Fruit fly (Drosophila melanogaster) whole organism, embryonic: ENCODE measurements around the gene Ror.
A peak's percentile ranks its signal among the peaks of the same experiment; 100 is the strongest.

Experiments
- Atf-2 ChIP-seq: fragments of 200-800 bp; sonication (Bioruptor generic); optimal IDR thresholded peaks from 2 replicates; lab custom pipeline; 2016; ENCODE audit warnings: missing biosample characterization, missing genetic modification characterization
- Atf6 ChIP-seq: fragments of 200-800 bp; sonication (Bioruptor generic); IDR thresholded peaks from 2 replicates; pipeline ENCODE4 v1.3.6; 2022; ENCODE audit warnings: missing biosample characterization, missing genetic modification characterization
- Awh ChIP-seq: fragments of 200-800 bp; sonication (Bioruptor generic); IDR thresholded peaks from 2 replicates; pipeline ENCODE4, ENCODE4 v1.3.6; 2022; ENCODE audit warnings: missing biosample characterization, missing genetic modification characterization
- Bdp1 ChIP-seq: fragments of 200-800 bp; sonication (Bioruptor generic); optimal IDR thresholded peaks from 3 replicates; lab custom pipeline; 2016; ENCODE audit warnings: missing biosample characterization, missing genetic modification characterization
- CG10321 ChIP-seq: fragments of 200-800 bp; sonication (Bioruptor generic); IDR thresholded peaks from 2 replicates; pipeline ENCODE4 v1.3.6; 2022; ENCODE audit warnings: missing biosample characterization, missing genetic modification characterization
- CG11560 ChIP-seq: fragments of 200-800 bp; sonication (Bioruptor generic); IDR thresholded peaks from 3 replicates; pipeline ENCODE4 v1.3.6; 2022; ENCODE audit warnings: missing biosample characterization, missing genetic modification characterization
- CG12299 ChIP-seq: fragments of 200-800 bp; sonication (Bioruptor generic); optimal IDR thresholded peaks from 2 replicates; lab custom pipeline; 2018; ENCODE audit warnings: missing biosample characterization, mild to moderate bottlenecking, missing genetic modification characterization
- CG12659 ChIP-seq: fragments of 200-800 bp; sonication (Bioruptor generic); optimal IDR thresholded peaks from 3 replicates; lab custom pipeline; 2017; ENCODE audit warnings: mild to moderate bottlenecking, missing biosample characterization, missing genetic modification reagents, missing genetic modification characterization
- CG14860 ChIP-seq: fragments of 200-800 bp; sonication (Bioruptor generic); IDR thresholded peaks from 3 replicates; pipeline ENCODE4 v1.3.6; 2022; ENCODE audit warnings: missing biosample characterization, missing genetic modification characterization; ENCODE audit not compliant: partially characterized antibody
- CG1602 ChIP-seq: fragments of 200-800 bp; sonication (Bioruptor generic); optimal IDR thresholded peaks from 3 replicates; lab custom pipeline; 2016; ENCODE audit warnings: missing biosample characterization, missing genetic modification characterization
- CG1647 ChIP-seq: fragments of 200-800 bp; sonication (Bioruptor generic); optimal IDR thresholded peaks from 3 replicates; lab custom pipeline; 2016; ENCODE audit warnings: missing biosample characterization, missing genetic modification characterization
- CG31441 ChIP-seq: fragments of 200-800 bp; sonication (Bioruptor generic); IDR thresholded peaks from 2 replicates; pipeline ENCODE4 v1.3.6; 2022; ENCODE audit warnings: missing biosample characterization, missing genetic modification characterization
- CG32772 ChIP-seq: fragments of 200-800 bp; sonication (Bioruptor generic); IDR thresholded peaks from 2 replicates; pipeline ENCODE4 v1.3.6; 2022; ENCODE audit warnings: missing biosample characterization, missing genetic modification characterization
- CG34422 ChIP-seq: fragments of 200-800 bp; sonication (Bioruptor generic); IDR thresholded peaks from 3 replicates; pipeline ENCODE4 v1.3.6; 2022; ENCODE audit warnings: missing biosample characterization, missing genetic modification characterization
- CG4854 ChIP-seq: fragments of 200-800 bp; sonication (Bioruptor generic); optimal IDR thresholded peaks from 2 replicates; lab custom pipeline; 2016; ENCODE audit warnings: missing biosample characterization, missing genetic modification characterization, inconsistent platforms
- CG8388 ChIP-seq: fragments of 200-800 bp; sonication (Bioruptor generic); optimal IDR thresholded peaks from 2 replicates; lab custom pipeline; 2019; ENCODE audit warnings: missing biosample characterization, mild to moderate bottlenecking, missing genetic modification characterization, moderate library complexity
- CG8924 ChIP-seq: fragments of 200-800 bp; optimal IDR thresholded peaks from 3 replicates; lab custom pipeline; 2019; ENCODE audit warnings: missing biosample characterization, mild to moderate bottlenecking, missing genetic modification characterization, moderate library complexity
- CG8944 ChIP-seq: fragments of 200-800 bp; sonication (Bioruptor generic); optimal IDR thresholded peaks from 3 replicates; lab custom pipeline; 2016; ENCODE audit warnings: missing biosample characterization, missing genetic modification characterization
- CG9932 ChIP-seq: fragments of 200-800 bp; sonication (Bioruptor generic); IDR thresholded peaks from 2 replicates; pipeline ENCODE4 v1.3.6; 2022; ENCODE audit warnings: missing biosample characterization, missing genetic modification characterization
- Chrac-16 ChIP-seq: fragments of 200-800 bp; sonication (Bioruptor generic); optimal IDR thresholded peaks from 3 replicates; lab custom pipeline; 2016; ENCODE audit warnings: missing biosample characterization, missing genetic modification characterization
- Drgx ChIP-seq: fragments of 200-800 bp; sonication (Bioruptor generic); IDR thresholded peaks from 2 replicates; pipeline ENCODE4 v1.3.6; 2022; ENCODE audit warnings: missing biosample characterization, missing genetic modification characterization
- E2f1 ChIP-seq: fragments of 200-800 bp; sonication (Bioruptor generic); IDR thresholded peaks from 2 replicates; pipeline ENCODE4 v1.3.6; 2022; ENCODE audit warnings: missing biosample characterization, missing genetic modification characterization
- HHEX ChIP-seq: fragments of 200-800 bp; sonication (Bioruptor generic); optimal IDR thresholded peaks from 3 replicates; lab custom pipeline; 2017; ENCODE audit warnings: missing biosample characterization, mild to moderate bottlenecking, missing genetic modification characterization, missing genetic modification reagents
- HLH4C ChIP-seq: fragments of 200-800 bp; sonication (Bioruptor generic); IDR thresholded peaks from 3 replicates; pipeline ENCODE4 v1.3.6; 2022; ENCODE audit warnings: missing biosample characterization, missing genetic modification characterization; ENCODE audit not compliant: partially characterized antibody
- HLH54F ChIP-seq: fragments of 200-800 bp; sonication (Bioruptor generic); optimal IDR thresholded peaks from 3 replicates; lab custom pipeline; 2016; ENCODE audit warnings: missing biosample characterization, missing genetic modification characterization
- Hand ChIP-seq: fragments of 200-800 bp; sonication (Bioruptor generic); optimal IDR thresholded peaks from 2 replicates; lab custom pipeline; 2017; ENCODE audit warnings: mild to moderate bottlenecking, missing biosample characterization, missing genetic modification reagents, missing genetic modification characterization
- HmgZ ChIP-seq: fragments of 200-800 bp; sonication (Bioruptor generic); optimal IDR thresholded peaks from 2 replicates; lab custom pipeline; 2018; ENCODE audit warnings: missing biosample characterization, mild to moderate bottlenecking, missing genetic modification characterization
- Opbp ChIP-seq: fragments of 200-800 bp; sonication (Bioruptor generic); IDR thresholded peaks from 3 replicates; pipeline ENCODE4 v1.3.6; 2022; ENCODE audit warnings: missing biosample characterization, missing genetic modification characterization; ENCODE audit not compliant: partially characterized antibody
- Six4 ChIP-seq: fragments of 200-800 bp; sonication (Bioruptor generic); optimal IDR thresholded peaks from 2 replicates; lab custom pipeline; 2016; ENCODE audit warnings: missing biosample characterization, missing genetic modification characterization
- Sry-δ ChIP-seq: fragments of 200-800 bp; sonication (Bioruptor generic); optimal IDR thresholded peaks from 2 replicates; lab custom pipeline; 2016; ENCODE audit warnings: missing biosample characterization, missing genetic modification characterization
- Taf1 ChIP-seq: fragments of 200-800 bp; sonication (Bioruptor generic); IDR thresholded peaks from 2 replicates; pipeline ENCODE4 v1.3.6; 2022; ENCODE audit warnings: missing biosample characterization, missing genetic modification characterization
- ase ChIP-seq: fragments of 200-800 bp; sonication (Bioruptor generic); IDR thresholded peaks from 3 replicates; pipeline ENCODE4 v1.3.6; 2022; ENCODE audit warnings: missing biosample characterization, missing genetic modification characterization
- ato ChIP-seq: fragments of 200-800 bp; sonication (Bioruptor generic); IDR thresholded peaks from 2 replicates; pipeline ENCODE4 v1.3.6; 2022; ENCODE audit warnings: missing biosample characterization, missing genetic modification characterization; ENCODE audit not compliant: partially characterized antibody
- bab2 ChIP-seq: fragments of 200-800 bp; sonication (Bioruptor generic); optimal IDR thresholded peaks from 2 replicates; lab custom pipeline; 2016; ENCODE audit warnings: missing biosample characterization, missing genetic modification characterization
- bbx ChIP-seq: fragments of 200-800 bp; sonication (Bioruptor generic); IDR thresholded peaks from 2 replicates; pipeline ENCODE4 v1.3.6; 2022; ENCODE audit warnings: missing biosample characterization, missing genetic modification characterization; ENCODE audit not compliant: partially characterized antibody
- bsh ChIP-seq, 2 experiments: fragments of 200-800 bp; sonication (Bioruptor generic); optimal IDR thresholded peaks; 2 replicates each; lab custom pipeline; 2017 to 2018; ENCODE audit warnings: mild to moderate bottlenecking in 2 of 2, missing biosample characterization in 2 of 2, missing genetic modification characterization in 2 of 2, moderate library complexity in 1 of 2
- dan ChIP-seq: fragments of 200-800 bp; sonication (Bioruptor generic); IDR thresholded peaks from 2 replicates; pipeline ENCODE4 v1.3.6; 2022; ENCODE audit warnings: missing biosample characterization, missing genetic modification characterization
- dati ChIP-seq: fragments of 200-800 bp; sonication (Bioruptor generic); IDR thresholded peaks from 2 replicates; pipeline ENCODE4 v1.3.6; 2022; ENCODE audit warnings: missing biosample characterization, missing genetic modification characterization
- ewg ChIP-seq: fragments of 200-800 bp; sonication (Bioruptor generic); optimal IDR thresholded peaks from 3 replicates; lab custom pipeline; 2017; ENCODE audit warnings: mild to moderate bottlenecking, missing biosample characterization, missing genetic modification reagents, missing genetic modification characterization
- fd3F ChIP-seq: fragments of 200-800 bp; sonication (Bioruptor generic); optimal IDR thresholded peaks from 2 replicates; lab custom pipeline; 2018; ENCODE audit warnings: missing biosample characterization, mild to moderate bottlenecking, missing genetic modification characterization, moderate library complexity
- grau ChIP-seq: fragments of 200-800 bp; optimal IDR thresholded peaks from 3 replicates; lab custom pipeline; 2019; ENCODE audit warnings: missing biosample characterization, mild to moderate bottlenecking, missing genetic modification characterization, moderate library complexity
- jing ChIP-seq: fragments of 200-800 bp; sonication (Bioruptor generic); optimal IDR thresholded peaks from 2 replicates; lab custom pipeline; 2018; ENCODE audit warnings: missing biosample characterization, mild to moderate bottlenecking, missing genetic modification characterization
- ken ChIP-seq: fragments of 200-800 bp; sonication (Bioruptor generic); IDR thresholded peaks from 3 replicates; pipeline ENCODE4 v1.3.6; 2022; ENCODE audit warnings: missing biosample characterization, missing genetic modification characterization
- klu ChIP-seq: fragments of 200-800 bp; sonication (Bioruptor generic); IDR thresholded peaks from 2 replicates; pipeline ENCODE4 v1.3.6; 2022; ENCODE audit warnings: missing biosample characterization, missing genetic modification characterization
- lilli ChIP-seq: fragments of 200-800 bp; sonication (Bioruptor generic); optimal IDR thresholded peaks from 3 replicates; lab custom pipeline; 2016; ENCODE audit warnings: missing biosample characterization, missing genetic modification characterization
- mirr ChIP-seq: fragments of 200-800 bp; sonication (Bioruptor generic); optimal IDR thresholded peaks from 3 replicates; lab custom pipeline; 2018; ENCODE audit warnings: missing biosample characterization, mild to moderate bottlenecking, missing genetic modification characterization
- sd ChIP-seq: fragments of 200-800 bp; sonication (Bioruptor generic); optimal IDR thresholded peaks from 3 replicates; lab custom pipeline; 2018; ENCODE audit warnings: missing biosample characterization, mild to moderate bottlenecking, missing genetic modification characterization, moderate library complexity
- sens ChIP-seq: fragments of 200-800 bp; sonication (Bioruptor generic); peaks from one replicate; lab custom pipeline; 2016; ENCODE audit warnings: missing biosample characterization, missing genetic modification characterization
- slbo ChIP-seq: fragments of 200-800 bp; sonication (Bioruptor generic); IDR thresholded peaks from 2 replicates; pipeline ENCODE4 v1.3.6; 2022; ENCODE audit warnings: missing biosample characterization, missing genetic modification characterization
- trem ChIP-seq: fragments of 200-800 bp; optimal IDR thresholded peaks from 3 replicates; lab custom pipeline; 2019; ENCODE audit warnings: missing biosample characterization, mild to moderate bottlenecking, missing genetic modification characterization, moderate library complexity
- vnd ChIP-seq: fragments of 200-800 bp; sonication (Bioruptor generic); IDR thresholded peaks from 3 replicates; pipeline ENCODE4 v1.3.6; 2022; ENCODE audit warnings: missing biosample characterization, missing genetic modification characterization; ENCODE audit not compliant: partially characterized antibody

The Ror gene

DNA sequence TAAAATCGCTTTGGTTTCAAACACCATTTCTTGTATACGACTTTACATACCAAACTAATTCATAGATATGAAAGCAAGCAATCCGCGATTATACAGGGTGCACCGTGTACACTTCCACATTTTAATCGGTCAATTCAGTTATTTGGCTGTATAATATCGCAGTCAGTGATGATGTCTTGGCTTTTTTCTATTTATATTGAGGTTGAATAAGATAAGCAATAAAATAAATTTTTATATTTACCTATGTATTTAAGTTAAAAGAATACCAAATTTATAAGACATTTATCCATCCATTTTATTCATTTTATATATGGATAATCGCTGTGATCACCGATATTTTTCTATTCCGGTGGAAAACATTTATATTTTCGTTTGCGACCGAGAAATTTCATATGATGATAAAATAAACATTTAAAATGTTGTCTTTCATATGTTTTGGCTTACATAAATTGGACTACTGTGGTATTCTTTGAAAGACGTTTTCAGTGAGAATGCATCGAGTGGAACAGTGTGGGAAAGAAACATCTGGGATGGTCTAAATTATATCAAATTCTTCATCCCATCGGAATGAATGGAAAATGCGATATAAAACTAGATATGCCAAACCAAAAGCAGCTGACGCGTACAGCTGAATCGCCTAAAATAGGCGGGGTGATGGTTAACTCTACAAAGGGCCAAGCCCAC, 24.8 kb upstream of the Ror start, which contains the start of gene CG5708 (continued):
- TF ChIP-seq Awh (GFP tag; lab: Robert Waterston, UW) = no peak
- no peak for TF ChIP-seq CG1647 (GFP tag; lab: Kevin White, UChicago)
- TF ChIP-seq HLH54F (GFP tag; lab: Kevin White, UChicago) = peak; percentile 5
- peak; percentile 42 for TF ChIP-seq HmgZ (tag; lab: Kevin White, UChicago)
- no peak for TF ChIP-seq vnd (GFP tag; lab: Robert Waterston, UW)
- TF ChIP-seq sens = peak; percentile 35
- TF ChIP-seq mirr (GFP tag; lab: Kevin White, UChicago) = no peak
- TF ChIP-seq sd (tag; lab: Kevin White, UChicago) = peak; percentile 73
- no peak for TF ChIP-seq ewg (GFP tag; lab: Kevin White, UChicago)
- TF ChIP-seq CG14860 = no peak
- no peak for TF ChIP-seq bab2 (GFP tag; lab: Kevin White, UChicago)
- TF ChIP-seq ken (GFP tag; lab: Robert Waterston, UW) = no peak; the same call in 2 of the 3 replicates
- peak; percentile 46; the same call in 1 of the 2 replicates for TF ChIP-seq CG31441 (GFP tag; lab: Robert Waterston, UW)
- no peak for TF ChIP-seq CG8388 (GFP tag; lab: Kevin White, UChicago)
- no peak for TF ChIP-seq dan (GFP tag; lab: Robert Waterston, UW)
- TF ChIP-seq Six4 (GFP tag; lab: Kevin White, UChicago) = no peak
- no peak for TF ChIP-seq CG8944 (GFP tag; lab: Kevin White, UChicago)
- no peak for TF ChIP-seq HLH4C (GFP tag; lab: Robert Waterston, UW)
- TF ChIP-seq Opbp (GFP tag; lab: Robert Waterston, UW) = peak; percentile 75; the same call in 2 of the 3 replicates
- TF ChIP-seq bbx (GFP tag; lab: Robert Waterston, UW) = no peak
- no peak for TF ChIP-seq CG4854 (GFP tag; lab: Kevin White, UChicago)
- TF ChIP-seq ase = no peak
- TF ChIP-seq CG32772 = no peak
- no peak for TF ChIP-seq Taf1 (GFP tag; lab: Robert Waterston, UW)
- TF ChIP-seq trem (tag; lab: Kevin White, UChicago) = no peak
- TF ChIP-seq Sry-δ (GFP tag; lab: Kevin White, UChicago) = peak; percentile 36
- no peak for TF ChIP-seq bsh (GFP tag; optimal IDR thresholded peaks at IDR 0.05; lab: Kevin White, UChicago)
- 0 out of 2 replicates have a peak, but pooled peaks have one; percentile 17 for TF ChIP-seq Atf6 (GFP tag; lab: Robert Waterston, UW)
- no peak for TF ChIP-seq klu (GFP tag; lab: Robert Waterston, UW)
- TF ChIP-seq fd3F (GFP tag; lab: Kevin White, UChicago) = no peak
- TF ChIP-seq CG11560 (tag; lab: Robert Waterston, UW) = no peak
- peak; percentile 73 for TF ChIP-seq slbo (GFP tag; lab: Robert Waterston, UW)
- no peak for TF ChIP-seq CG12299 (tag; lab: Kevin White, UChicago)
- TF ChIP-seq Chrac-16 (GFP tag; lab: Kevin White, UChicago) = no peak
- TF ChIP-seq Bdp1 = no peak
- TF ChIP-seq dati (GFP tag; lab: Robert Waterston, UW) = no peak
- TF ChIP-seq Drgx = no peak
- TF ChIP-seq Atf-2 (GFP tag; lab: Kevin White, UChicago) = no peak
- TF ChIP-seq E2f1 (GFP tag; lab: Robert Waterston, UW) = no peak
- peak; percentile 25 for TF ChIP-seq CG8924 (tag; lab: Kevin White, UChicago)
- peak; percentile 24 for TF ChIP-seq grau
- no peak for TF ChIP-seq CG9932 (GFP tag; lab: Robert Waterston, UW)
- no peak for TF ChIP-seq jing
- TF ChIP-seq lilli (GFP tag; lab: Kevin White, UChicago) = peak; percentile 5
- TF ChIP-seq CG12659 (GFP tag; lab: Kevin White, UChicago) = peak; percentile 70
- TF ChIP-seq CG10321 = no peak
- no peak for TF ChIP-seq Hand
- no peak for TF ChIP-seq ato (GFP tag; lab: Robert Waterston, UW)
- TF ChIP-seq CG1602 (GFP tag; lab: Kevin White, UChicago) = no peak
- no peak for TF ChIP-seq CG34422 (GFP tag; lab: Robert Waterston, UW)
- TF ChIP-seq HHEX = no peak
